Fruit fly (Drosophila melanogaster): ENCODE measurements around the gene CG33120.

dm6 chr2L:18830587-18831528 lies 13.5 kb downstream of the CG33120 start, which contains the start of the genes CG17597 and ScpX:
- TF ChIP-seq CG8478 (optimal IDR thresholded peaks at IDR 0.05): no peak
- TF ChIP-seq CTCF (optimal IDR thresholded peaks at IDR 0.05): no peak
